Fruit fly (Drosophila melanogaster): Measurements from ENCODE around the gene side-III.

The side-III gene

dm6 chr3R:5833948-5834504 lies 125.3 kb downstream of the side-III start (continued):
- TF ChIP-seq Eip78C (GFP tag), result peak; percentile 98
- peak; percentile 84 for TF ChIP-seq fd59A (GFP tag; optimal IDR thresholded peaks at IDR 0.05)
- TF ChIP-seq CG7368 (GFP tag; optimal IDR thresholded peaks at IDR 0.05), result peak; percentile 84
- TF ChIP-seq CG10631 (GFP tag; optimal IDR thresholded peaks at IDR 0.05), result peak; percentile 92
- peak; percentile 78 for TF ChIP-seq CG16779 (tag; optimal IDR thresholded peaks at IDR 0.05)
- TF ChIP-seq Smox (GFP tag; optimal IDR thresholded peaks at IDR 0.05), result peak; percentile 91
- peak; percentile 76 for TF ChIP-seq fd85E (GFP tag; optimal IDR thresholded peaks at IDR 0.05)
- TF ChIP-seq CG4318 (GFP tag; optimal IDR thresholded peaks at IDR 0.05), result peak; percentile 90
- peak; percentile 93 for TF ChIP-seq CG8119 (GFP tag; IDR thresholded peaks at IDR 0.05)

dm6 chr3R:5832345-5832981 lies 126.9 kb downstream of the side-III start:
- TF ChIP-seq svp (GFP tag) (peak; percentile 17), spab (GFP tag; optimal IDR thresholded peaks at IDR 0.05) (no peak)

dm6 chr3R:5831339-5831738 lies 128.0 kb downstream of the side-III start, which contains the start of gene CG1208:
TSS of gene CG1208 (plus strand) at chr3R:5831639.
- TF ChIP-seq CG4318 (GFP tag; optimal IDR thresholded peaks at IDR 0.05) (no peak), ss (GFP tag; optimal IDR thresholded peaks at IDR 0.05) (no peak), CG16779 (tag; optimal IDR thresholded peaks at IDR 0.05) (no peak), CG8319 (GFP tag; optimal IDR thresholded peaks at IDR 0.05) (no peak), cyc (GFP tag; optimal IDR thresholded peaks at IDR 0.05) (no peak), CG8632 (GFP tag; optimal IDR thresholded peaks at IDR 0.05) (no peak)

- TF ChIP-seq net (GFP tag; optimal IDR thresholded peaks at IDR 0.05) (no peak), CG3032 (tag; optimal IDR thresholded peaks at IDR 0.05) (no peak), Hr39 (GFP tag; optimal IDR thresholded peaks at IDR 0.05) (no peak), Gug (GFP tag; IDR thresholded peaks at IDR 0.05) (no peak), topi (GFP tag; optimal IDR thresholded peaks at IDR 0.05) (no peak), CG15336 (GFP tag; IDR thresholded peaks at IDR 0.05) (no peak), CG6163 (GFP tag; IDR thresholded peaks at IDR 0.05) (no peak), CG9139 (GFP tag; optimal IDR thresholded peaks at IDR 0.05) (no peak), CG4318 (GFP tag; optimal IDR thresholded peaks at IDR 0.05) (no peak), CG32006 (GFP tag; optimal IDR thresholded peaks at IDR 0.05) (no peak), CG6808 (GFP tag; optimal IDR thresholded peaks at IDR 0.05) (no peak), CG16779 (tag; optimal IDR thresholded peaks at IDR 0.05) (no peak), spab (GFP tag; optimal IDR thresholded peaks at IDR 0.05) (no peak), Eip75B (GFP tag; optimal IDR thresholded peaks at IDR 0.05) (no peak), salr (GFP tag; optimal IDR thresholded peaks at IDR 0.05) (no peak), CG6792 (GFP tag; optimal IDR thresholded peaks at IDR 0.05) (no peak), CG34406 (GFP tag; optimal IDR thresholded peaks at IDR 0.05) (no peak)
These were observed 129.6 kb downstream of the side-III start, which contains the start of gene glob3 for dm6 chr3R:5829762-5830161. TSS of gene glob3 (plus strand) at chr3R:5830062.

- no peak for TF ChIP-seq CG1621 (tag; optimal IDR thresholded peaks at IDR 0.05)
- TF ChIP-seq eg (GFP tag; IDR thresholded peaks at IDR 0.05), result peak; percentile 44; the same call in 1 of the 3 replicates
- peak; percentile 64 for TF ChIP-seq topi (GFP tag; optimal IDR thresholded peaks at IDR 0.05)
- TF ChIP-seq OdsH (GFP tag; optimal IDR thresholded peaks at IDR 0.05), result peak; percentile 74
- TF ChIP-seq CG6276 (GFP tag; optimal IDR thresholded peaks at IDR 0.05), result no peak
- no peak for TF ChIP-seq spab (GFP tag; optimal IDR thresholded peaks at IDR 0.05)
- no peak for TF ChIP-seq CG10669 (GFP tag; optimal IDR thresholded peaks at IDR 0.05)
- peak; percentile 44 for TF ChIP-seq CG7368 (GFP tag; optimal IDR thresholded peaks at IDR 0.05)
- TF ChIP-seq lz (GFP tag; optimal IDR thresholded peaks at IDR 0.05), result peak; percentile 66
- TF ChIP-seq CG11902 (GFP tag; optimal IDR thresholded peaks at IDR 0.05), result peak; percentile 35
- peak; percentile 67 for TF ChIP-seq cyc (GFP tag; optimal IDR thresholded peaks at IDR 0.05)
- no peak for TF ChIP-seq Smox (GFP tag; optimal IDR thresholded peaks at IDR 0.05)
- no peak for TF ChIP-seq CG6163 (GFP tag; IDR thresholded peaks at IDR 0.05)
- TF ChIP-seq CG11762 (GFP tag; optimal IDR thresholded peaks at IDR 0.05; ENCODE audit: insufficient read depth), result peak; percentile 19
- peak; percentile 88 for TF ChIP-seq Eip78C (GFP tag)
- TF ChIP-seq Met (GFP tag; optimal IDR thresholded peaks at IDR 0.05), result peak; percentile 75
- TF ChIP-seq CG10631 (GFP tag; optimal IDR thresholded peaks at IDR 0.05), result peak; percentile 65
- peak; percentile 66 for TF ChIP-seq CG6792 (GFP tag; optimal IDR thresholded peaks at IDR 0.05)
- TF ChIP-seq vri (GFP tag; optimal IDR thresholded peaks at IDR 0.05), result peak; percentile 37
- peak; percentile 52 for TF ChIP-seq Eip93F (GFP tag; optimal IDR thresholded peaks at IDR 0.05)
- peak; percentile 73 for TF ChIP-seq acj6 (GFP tag; optimal IDR thresholded peaks at IDR 0.05)
- TF ChIP-seq achi (GFP tag; optimal IDR thresholded peaks at IDR 0.05), result peak; percentile 70
These were observed 134.9 kb downstream of the side-III start, which contains the start of the genes Sec20 and dgrn for dm6 chr3R:5824456-5824855. TSS of gene Sec20 (minus strand) at chr3R:5824532. TSS of gene dgrn (plus strand) at chr3R:5824615.

All from whole organism, prepupa.